Fruit fly (Drosophila melanogaster): ENCODE results near the gene Nrx-1.

The Nrx-1 gene

DNA sequence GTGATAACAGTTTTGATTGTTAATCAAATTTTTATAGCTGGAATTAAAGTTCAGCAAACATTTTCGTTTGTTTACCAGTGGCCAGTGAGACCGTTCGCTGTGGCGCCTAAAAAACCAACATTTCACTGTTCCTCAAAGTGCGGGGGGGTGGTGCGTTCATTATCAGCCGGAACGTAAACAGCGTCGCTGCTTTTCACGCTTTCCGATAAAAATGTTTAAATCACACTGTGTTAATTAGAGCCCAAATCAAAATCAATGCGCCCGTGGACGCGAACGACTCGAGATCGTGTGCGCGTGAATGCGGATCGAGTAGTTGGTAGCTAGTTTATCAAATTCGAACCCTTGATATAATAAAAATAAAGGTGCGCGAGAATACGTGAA is 20.4 kb upstream of the Nrx-1 start, which contains the start of gene CG34376 (continued):
- TF ChIP-seq CG31388 (GFP tag; optimal IDR thresholded peaks at IDR 0.05) (no peak), CHES-1-like (GFP tag; optimal IDR thresholded peaks at IDR 0.05) (peak; percentile 26), CG10321 (GFP tag; IDR thresholded peaks at IDR 0.05) (no peak), Scr (GFP tag; IDR thresholded peaks at IDR 0.05; ENCODE audit: partially characterized antibody) (no peak), Fer2 (tag; optimal IDR thresholded peaks at IDR 0.05) (no peak), CG13287 (GFP tag; IDR thresholded peaks at IDR 0.05; ENCODE audit: partially characterized antibody) (peak; percentile 26; the same call in 1 of the 2 replicates), nerfin-2 (GFP tag; IDR thresholded peaks at IDR 0.05; ENCODE audit: partially characterized antibody) (no peak), E2f2 (GFP tag; IDR thresholded peaks at IDR 0.05) (no peak), Sox100B (GFP tag; optimal IDR thresholded peaks at IDR 0.05) (no peak), B-H2 (GFP tag; optimal IDR thresholded peaks at IDR 0.05) (peak; percentile 28), CG7372 (GFP tag; IDR thresholded peaks at IDR 0.05) (peak; percentile 13; the same call in 1 of the 2 replicates), Gug (GFP tag; IDR thresholded peaks at IDR 0.05) (peak; percentile 18; the same call in 1 of the 4 replicates), CG17802 (tag; optimal IDR thresholded peaks at IDR 0.05) (no peak), dmrt99B (tag; optimal IDR thresholded peaks at IDR 0.05) (no peak), ci (GFP tag; IDR thresholded peaks at IDR 0.05) (peak; percentile 77; the same call in 1 of the 3 replicates), CG43689 (GFP tag; IDR thresholded peaks at IDR 0.05) (no peak), CG14014 (GFP tag; IDR thresholded peaks at IDR 0.05) (peak; percentile 41), lola (GFP tag; optimal IDR thresholded peaks at IDR 0.05) (peak in 1 of 3 experiments; percentile 7), CG18011 (GFP tag; optimal IDR thresholded peaks at IDR 0.05) (no peak), slou (GFP tag; optimal IDR thresholded peaks at IDR 0.05) (no peak), CG12769 (tag; optimal IDR thresholded peaks at IDR 0.05) (no peak), CG1603 (tag; optimal IDR thresholded peaks at IDR 0.05) (peak; percentile 72), jing (GFP tag; optimal IDR thresholded peaks at IDR 0.05) (no peak), CG30431 (GFP tag; optimal IDR thresholded peaks at IDR 0.05) (peak; percentile 8), CG34224 (GFP tag; IDR thresholded peaks at IDR 0.05; ENCODE audit: partially characterized antibody) (peak; percentile 29; the same call in 1 of the 3 replicates), maf-S (GFP tag; optimal IDR thresholded peaks at IDR 0.05) (no peak), CG12071 (GFP tag; optimal IDR thresholded peaks at IDR 0.05) (peak; percentile 3)

DNA sequence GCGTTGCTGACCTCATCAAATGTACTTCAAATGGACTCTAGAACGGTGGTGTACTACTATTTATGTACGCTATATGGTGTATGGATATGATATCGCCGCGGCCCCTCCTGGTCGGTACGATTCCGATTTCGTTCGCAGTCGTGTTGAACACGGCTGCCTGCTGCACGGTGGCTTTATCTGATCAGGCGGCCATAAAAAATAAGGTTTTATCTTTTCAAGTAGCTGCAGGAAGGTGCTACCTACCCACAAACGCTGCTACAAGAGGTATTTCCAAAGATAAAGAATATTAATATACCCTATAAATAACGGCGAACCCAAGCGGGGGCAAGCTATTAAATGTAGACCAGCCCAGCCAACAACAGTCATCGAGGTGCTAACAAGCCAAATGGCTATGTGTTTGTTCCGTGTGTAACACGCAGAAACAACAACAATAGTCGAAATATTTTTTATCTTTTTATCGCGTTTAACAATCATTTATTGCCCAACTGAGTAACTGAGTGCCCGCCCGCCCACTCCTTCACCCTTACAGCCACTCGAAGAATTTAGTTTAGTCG is 18.4 kb upstream of the Nrx-1 start:
- TF ChIP-seq Med (GFP tag), result peak; percentile 62
- no peak for TF ChIP-seq CG15601 (tag; optimal IDR thresholded peaks at IDR 0.05)
- peak; percentile 5 for TF ChIP-seq odd (GFP tag; optimal IDR thresholded peaks at IDR 0.05)
- TF ChIP-seq CG16813 (GFP tag; IDR thresholded peaks at IDR 0.05; ENCODE audit: partially characterized antibody), result no peak
- no peak for TF ChIP-seq dmrt99B (tag; optimal IDR thresholded peaks at IDR 0.05)
- TF ChIP-seq caup (GFP tag; optimal IDR thresholded peaks at IDR 0.05; ENCODE audit: severe bottlenecking), result peak; percentile 25
- peak in 1 of 2 experiments; percentile 15 for TF ChIP-seq Hr78 (GFP tag; optimal IDR thresholded peaks at IDR 0.05)
- TF ChIP-seq Nf-YC (tag; optimal IDR thresholded peaks at IDR 0.05), result no peak
- no peak for TF ChIP-seq CG31365 (tag; optimal IDR thresholded peaks at IDR 0.05)
- TF ChIP-seq sisA (GFP tag; IDR thresholded peaks at IDR 0.05), result no peak
- no peak for TF ChIP-seq CG7786 (GFP tag; optimal IDR thresholded peaks at IDR 0.05)
- TF ChIP-seq klu (GFP tag; IDR thresholded peaks at IDR 0.05), result no peak
- no peak for TF ChIP-seq Bgb (GFP tag; IDR thresholded peaks at IDR 0.05; ENCODE audit: partially characterized antibody)
- TF ChIP-seq cad (GFP tag; optimal IDR thresholded peaks at IDR 0.05), result peak; percentile 13
- no peak for TF ChIP-seq CG15011 (GFP tag; optimal IDR thresholded peaks at IDR 0.05)
- TF ChIP-seq CG6175 (GFP tag; IDR thresholded peaks at IDR 0.05), result 0 out of 3 replicates have a peak, but pooled peaks have one; percentile 25
- TF ChIP-seq CG8478 (optimal IDR thresholded peaks at IDR 0.05), result peak; percentile 5
- no peak for TF ChIP-seq CG8765 (GFP tag; IDR thresholded peaks at IDR 0.05)
- TF ChIP-seq CG15696 (tag; optimal IDR thresholded peaks at IDR 0.05), result no peak
- peak; percentile 84 for TF ChIP-seq CG8281 (tag; optimal IDR thresholded peaks at IDR 0.05)
- TF ChIP-seq exex (tag; optimal IDR thresholded peaks at IDR 0.05), result no peak
- no peak for TF ChIP-seq CG32532 (GFP tag; IDR thresholded peaks at IDR 0.05)
- no peak for TF ChIP-seq ab (GFP tag; optimal IDR thresholded peaks at IDR 0.05)
- TF ChIP-seq Taf1 (GFP tag; IDR thresholded peaks at IDR 0.05), result no peak

Data from whole organism, embryonic.